Worm (Caenorhabditis elegans): ENCODE data around the gene ZK632.11.

DNA sequence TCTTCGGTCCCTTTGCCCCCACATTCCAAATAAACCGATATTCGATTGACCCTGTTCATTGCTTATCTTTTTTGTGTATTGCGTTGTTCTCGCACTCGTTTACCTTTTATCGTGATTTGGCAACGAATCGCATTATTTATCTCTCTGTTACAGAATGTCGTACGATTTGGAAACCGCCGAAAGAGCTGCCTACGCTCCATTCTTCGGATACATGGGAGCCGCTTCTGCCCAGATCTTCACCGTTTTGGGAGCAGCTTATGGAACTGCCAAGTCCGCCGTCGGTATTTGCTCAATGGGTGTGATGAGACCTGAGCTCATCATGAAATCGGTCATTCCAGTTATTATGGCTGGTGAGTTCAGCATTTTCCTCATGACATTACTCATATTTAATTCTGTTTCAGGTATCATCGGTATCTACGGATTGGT is 45.7 kb upstream of the ZK632.11 start, which contains the start of gene vha-2:
- no peak for TF ChIP-seq mdl-1 (tag; optimal IDR thresholded peaks at IDR 0.05)
- TF ChIP-seq elt-3 (tag; optimal IDR thresholded peaks at IDR 0.05), result no peak
- TF ChIP-seq fos-1 (tag; optimal IDR thresholded peaks at IDR 0.05), result peak; percentile 29
- TF ChIP-seq R02D3.7 (tag; optimal IDR thresholded peaks at IDR 0.05), result no peak
